Fruit fly (Drosophila melanogaster) whole organism, embryonic: ENCODE results near the gene CG33969.

Experiments used
- B-H1 ChIP-seq: fragments of 200-800 bp; sonication (Bioruptor generic); IDR thresholded peaks from 3 replicates; pipeline ENCODE4 v1.3.6; 2022; ENCODE audit warnings: missing biosample characterization, missing genetic modification characterization
- Bgb ChIP-seq: fragments of 200-800 bp; sonication (Bioruptor generic); IDR thresholded peaks from 2 replicates; pipeline ENCODE4 v1.3.6; 2022; ENCODE audit warnings: missing biosample characterization, missing genetic modification characterization; ENCODE audit not compliant: partially characterized antibody
- C15 ChIP-seq: fragments of 200-800 bp; sonication (Bioruptor generic); IDR thresholded peaks from 3 replicates; pipeline ENCODE4 v1.3.6; 2022; ENCODE audit warnings: missing biosample characterization, missing genetic modification characterization
- CG10654 ChIP-seq: fragments of 200-800 bp; sonication (Bioruptor generic); optimal IDR thresholded peaks from 2 replicates; lab custom pipeline; 2016; ENCODE audit warnings: missing biosample characterization, missing genetic modification characterization
- CG13624 ChIP-seq: fragments of 200-800 bp; sonication (Bioruptor generic); optimal IDR thresholded peaks from 2 replicates; lab custom pipeline; 2016; ENCODE audit warnings: missing biosample characterization, missing genetic modification characterization
- CG14710 ChIP-seq: fragments of 200-800 bp; sonication (Bioruptor generic); optimal IDR thresholded peaks from 3 replicates; lab custom pipeline; 2019; ENCODE audit warnings: missing biosample characterization, mild to moderate bottlenecking, missing genetic modification characterization, moderate library complexity
- CG17328 ChIP-seq: fragments of 200-800 bp; sonication (Bioruptor generic); IDR thresholded peaks from 2 replicates; pipeline ENCODE4 v1.3.6; 2022; ENCODE audit warnings: missing biosample characterization, missing genetic modification characterization
- CG17829 ChIP-seq: fragments of 200-800 bp; optimal IDR thresholded peaks from 2 replicates; lab custom pipeline; 2019; ENCODE audit warnings: missing biosample characterization, mild to moderate bottlenecking, missing genetic modification characterization, moderate library complexity
- CG3281 ChIP-seq: fragments of 200-800 bp; sonication (Bioruptor generic); optimal IDR thresholded peaks from 3 replicates; lab custom pipeline; 2017; ENCODE audit warnings: missing biosample characterization, mild to moderate bottlenecking, missing genetic modification characterization
- CG42726 ChIP-seq: fragments of 200-800 bp; sonication (Bioruptor generic); IDR thresholded peaks from 2 replicates; pipeline ENCODE4 v1.3.6; 2022; ENCODE audit warnings: missing biosample characterization, missing genetic modification characterization; ENCODE audit not compliant: partially characterized antibody
- CG6254 ChIP-seq: fragments of 200-800 bp; sonication (Bioruptor generic); optimal IDR thresholded peaks from 3 replicates; lab custom pipeline; 2017; ENCODE audit warnings: mild to moderate bottlenecking, missing biosample characterization, missing genetic modification reagents, missing genetic modification characterization
- CG6765 ChIP-seq: fragments of 200-800 bp; sonication (Bioruptor generic); optimal IDR thresholded peaks from 3 replicates; lab custom pipeline; 2017; ENCODE audit warnings: missing biosample characterization, mild to moderate bottlenecking, missing genetic modification characterization
- CG7556 ChIP-seq: fragments of 200-800 bp; sonication (Bioruptor generic); optimal IDR thresholded peaks from 2 replicates; lab custom pipeline; 2017; ENCODE audit warnings: missing biosample characterization, mild to moderate bottlenecking, missing genetic modification characterization
- CG8290 ChIP-seq, 3 experiments: fragments of 200-800 bp; sonication (Bioruptor generic); optimal IDR thresholded peaks; 2 replicates each; lab custom pipeline; 2016 to 2019; ENCODE audit warnings: missing biosample characterization in 3 of 3, missing genetic modification characterization in 3 of 3, mild to moderate bottlenecking in 2 of 3, moderate library complexity in 1 of 3
- CG8478 ChIP-seq: fragments of >200 bp; optimal IDR thresholded peaks from 2 replicates; lab custom pipeline; 2018
- Dbx ChIP-seq: fragments of 200-800 bp; sonication (Bioruptor generic); IDR thresholded peaks from 3 replicates; pipeline ENCODE4 v1.3.6; 2022; ENCODE audit warnings: missing biosample characterization, missing genetic modification characterization
- GATAe ChIP-seq: fragments of 200-800 bp; sonication (Bioruptor generic); conservative IDR thresholded peaks from 2 replicates; pipeline ENCODE4 v1.3.6; 2022; ENCODE audit warnings: missing biosample characterization, missing genetic modification characterization
- HLH3B ChIP-seq: fragments of 200-800 bp; sonication (Bioruptor generic); IDR thresholded peaks from 2 replicates; pipeline ENCODE4 v1.3.6; 2022; ENCODE audit warnings: missing biosample characterization, missing genetic modification characterization
- HLH4C ChIP-seq: fragments of 200-800 bp; sonication (Bioruptor generic); IDR thresholded peaks from 3 replicates; pipeline ENCODE4 v1.3.6; 2022; ENCODE audit warnings: missing biosample characterization, missing genetic modification characterization; ENCODE audit not compliant: partially characterized antibody
- Hand ChIP-seq: fragments of 200-800 bp; sonication (Bioruptor generic); optimal IDR thresholded peaks from 2 replicates; lab custom pipeline; 2017; ENCODE audit warnings: mild to moderate bottlenecking, missing biosample characterization, missing genetic modification reagents, missing genetic modification characterization
- Hr39 ChIP-seq: fragments of >200 bp; optimal IDR thresholded peaks from 2 replicates; lab custom pipeline; 2017
- Kr ChIP-seq: fragments of 200-800 bp; sonication (Bioruptor generic); optimal IDR thresholded peaks from 2 replicates; lab custom pipeline; 2017; ENCODE audit warnings: missing biosample characterization, mild to moderate bottlenecking, missing genetic modification characterization
- Lim3 ChIP-seq: fragments of 200-800 bp; sonication (Bioruptor generic); IDR thresholded peaks from 2 replicates; pipeline ENCODE4 v1.3.6; 2022; ENCODE audit warnings: missing biosample characterization, missing genetic modification characterization
- Mrtf ChIP-seq: fragments of 200-800 bp; sonication (Bioruptor generic); IDR thresholded peaks from 3 replicates; pipeline ENCODE4 v1.3.6; 2022; ENCODE audit warnings: missing biosample characterization, missing genetic modification characterization
- Neu2 ChIP-seq: fragments of 200-800 bp; sonication (Bioruptor generic); optimal IDR thresholded peaks from 3 replicates; lab custom pipeline; 2016; ENCODE audit warnings: missing biosample characterization, missing genetic modification characterization, borderline replicate concordance
- Rx ChIP-seq: fragments of 200-800 bp; sonication (Bioruptor generic); IDR thresholded peaks from 2 replicates; pipeline ENCODE4 v1.3.6; 2022; ENCODE audit warnings: missing biosample characterization, missing genetic modification characterization
- Trl ChIP-seq, 3 experiments: fragments of >200 bp in 2 of 3; fragments of 200-800 bp in 1 of 3; sonication (Bioruptor generic) in 1 of 3; optimal IDR thresholded peaks; 2 replicates in 1 of 3; 3 replicates in 2 of 3; lab custom pipeline; 2016 to 2017; ENCODE audit warnings: missing biosample characterization in 1 of 3, missing genetic modification characterization in 1 of 3
- Usf ChIP-seq: fragments of 200-800 bp; sonication (Bioruptor generic); optimal IDR thresholded peaks from 2 replicates; lab custom pipeline; 2017; ENCODE audit warnings: missing genotype, missing biosample characterization, missing genetic modification characterization
- ac ChIP-seq: fragments of 200-800 bp; sonication (Bioruptor generic); optimal IDR thresholded peaks from 3 replicates; lab custom pipeline; 2017; ENCODE audit warnings: missing biosample characterization, mild to moderate bottlenecking, missing genetic modification characterization
- ash1 ChIP-seq: fragments of 200-800 bp; sonication (Bioruptor generic); optimal IDR thresholded peaks from 2 replicates; lab custom pipeline; 2018; ENCODE audit warnings: missing biosample characterization, mild to moderate bottlenecking, missing genetic modification characterization
- chn ChIP-seq: fragments of 200-800 bp; sonication (Bioruptor generic); optimal IDR thresholded peaks from 2 replicates; lab custom pipeline; 2016; ENCODE audit warnings: missing biosample characterization, missing genetic modification characterization
- ci ChIP-seq: fragments of 200-800 bp; sonication (Bioruptor generic); IDR thresholded peaks from 3 replicates; pipeline ENCODE4 v1.3.6; 2022; ENCODE audit warnings: missing biosample characterization, missing genetic modification characterization
- eve ChIP-seq, 2 experiments: fragments of >200 bp; optimal IDR thresholded peaks; 2 replicates each; lab custom pipeline; 2017; ENCODE audit warnings: missing biosample characterization in 2 of 2, missing genetic modification characterization in 2 of 2
- fd3F ChIP-seq: fragments of 200-800 bp; sonication (Bioruptor generic); optimal IDR thresholded peaks from 2 replicates; lab custom pipeline; 2018; ENCODE audit warnings: missing biosample characterization, mild to moderate bottlenecking, missing genetic modification characterization, moderate library complexity
- h ChIP-seq: fragments of >200 bp; optimal IDR thresholded peaks from 2 replicates; lab custom pipeline; 2017
- hbn ChIP-seq: fragments of 200-800 bp; sonication (Bioruptor generic); IDR thresholded peaks from 2 replicates; pipeline ENCODE4 v1.3.6; 2022; ENCODE audit warnings: missing biosample characterization, missing genetic modification characterization; ENCODE audit not compliant: partially characterized antibody
- jigr1 ChIP-seq: fragments of 200-800 bp; sonication (Bioruptor generic); IDR thresholded peaks from 3 replicates; pipeline ENCODE4 v1.3.6; 2022; ENCODE audit warnings: missing biosample characterization, missing genetic modification characterization
- jing ChIP-seq: fragments of 200-800 bp; sonication (Bioruptor generic); optimal IDR thresholded peaks from 2 replicates; lab custom pipeline; 2018; ENCODE audit warnings: missing biosample characterization, mild to moderate bottlenecking, missing genetic modification characterization
- ken ChIP-seq: fragments of 200-800 bp; sonication (Bioruptor generic); IDR thresholded peaks from 3 replicates; pipeline ENCODE4 v1.3.6; 2022; ENCODE audit warnings: missing biosample characterization, missing genetic modification characterization
- klu ChIP-seq: fragments of 200-800 bp; sonication (Bioruptor generic); IDR thresholded peaks from 2 replicates; pipeline ENCODE4 v1.3.6; 2022; ENCODE audit warnings: missing biosample characterization, missing genetic modification characterization
- maf-S ChIP-seq: fragments of 200-800 bp; sonication (Bioruptor generic); optimal IDR thresholded peaks from 2 replicates; lab custom pipeline; 2016; ENCODE audit warnings: missing biosample characterization, missing genetic modification characterization
- mirr ChIP-seq: fragments of 200-800 bp; sonication (Bioruptor generic); optimal IDR thresholded peaks from 3 replicates; lab custom pipeline; 2018; ENCODE audit warnings: missing biosample characterization, mild to moderate bottlenecking, missing genetic modification characterization
- pan ChIP-seq, 4 experiments: fragments of >200 bp in 3 of 4; fragments of 200-800 bp in 1 of 4; sonication (Bioruptor generic) in 1 of 4; optimal IDR thresholded peaks in 3 of 4; IDR thresholded peaks in 1 of 4; 2 replicates each; pipeline versions ENCODE4 v1.3.6 to Lab custom; 2017 to 2022; ENCODE audit warnings: missing biosample characterization in 2 of 4, missing genetic modification characterization in 2 of 4, mixed read lengths in 1 of 4
- repo ChIP-seq: fragments of 200-800 bp; sonication (Bioruptor generic); optimal IDR thresholded peaks from 2 replicates; lab custom pipeline; 2016; ENCODE audit warnings: missing biosample characterization, missing genetic modification characterization
- run ChIP-seq: fragments of 200-800 bp; sonication (Bioruptor generic); optimal IDR thresholded peaks from 3 replicates; lab custom pipeline; 2018; ENCODE audit warnings: missing biosample characterization, mild to moderate bottlenecking, missing genetic modification characterization
- sens ChIP-seq: fragments of 200-800 bp; sonication (Bioruptor generic); peaks from one replicate; lab custom pipeline; 2016; ENCODE audit warnings: missing biosample characterization, missing genetic modification characterization
- sisA ChIP-seq: fragments of 200-800 bp; sonication (Bioruptor generic); IDR thresholded peaks from 2 replicates; pipeline ENCODE4 v1.3.6; 2022; ENCODE audit warnings: missing biosample characterization, missing genetic modification characterization
- slbo ChIP-seq: fragments of 200-800 bp; sonication (Bioruptor generic); IDR thresholded peaks from 2 replicates; pipeline ENCODE4 v1.3.6; 2022; ENCODE audit warnings: missing biosample characterization, missing genetic modification characterization
- slp2 ChIP-seq: fragments of 200-800 bp; sonication (Bioruptor generic); optimal IDR thresholded peaks from 2 replicates; lab custom pipeline; 2016; ENCODE audit warnings: missing biosample characterization, missing genetic modification characterization

CG33969 gene

dm6 chr3L:20347762-20348580 lies 45.4 kb downstream of the CG33969 start, which contains the start of the genes Rbbp5 and eRF1 (continued):
- TF ChIP-seq Hand (GFP tag; lab: Kevin White, UChicago): peak; percentile 5
- TF ChIP-seq Rx (GFP tag; lab: Robert Waterston, UW): peak; percentile 56; the same call in 1 of the 2 replicates
- TF ChIP-seq Trl (optimal IDR thresholded peaks at IDR 0.05; lab: Kevin White, UChicago): no peak
- peak; percentile 57 for TF ChIP-seq Trl (GFP tag; optimal IDR thresholded peaks at IDR 0.05; lab: Kevin White, UChicago)
- TF ChIP-seq HLH3B (GFP tag; lab: Robert Waterston, UW): peak; percentile 65; the same call in 1 of the 2 replicates
- TF ChIP-seq slp2 (GFP tag; lab: Kevin White, UChicago): peak; percentile 27
- TF ChIP-seq CG8290 (GFP tag; optimal IDR thresholded peaks at IDR 0.05; lab: Kevin White, UChicago): peak; percentile 83
- peak; percentile 9 to 63 for TF ChIP-seq CG8290 (tag; optimal IDR thresholded peaks at IDR 0.05; lab: Kevin White, UChicago)
- peak; percentile 59 for TF ChIP-seq maf-S (GFP tag; lab: Kevin White, UChicago)
- peak; percentile 85 for TF ChIP-seq sens (GFP tag; lab: Kevin White, UChicago)
- TF ChIP-seq CG42726: peak; percentile 93
- TF ChIP-seq CG3281 (GFP tag; lab: Kevin White, UChicago): peak; percentile 30
- TF ChIP-seq HLH4C (GFP tag; lab: Robert Waterston, UW): peak; percentile 86
- TF ChIP-seq sisA (GFP tag; lab: Robert Waterston, UW): no peak; the same call in 1 of the 2 replicates
- no peak for TF ChIP-seq CG8478 (lab: Kevin White, UChicago)
- TF ChIP-seq h (lab: Kevin White, UChicago): no peak
- no peak for TF ChIP-seq Kr (GFP tag; lab: Kevin White, UChicago)
- TF ChIP-seq eve (GFP tag; optimal IDR thresholded peaks at IDR 0.05; lab: Kevin White, UChicago): no peak
- TF ChIP-seq Bgb (GFP tag; lab: Robert Waterston, UW): peak; percentile 90
- TF ChIP-seq CG17328: peak; percentile 75
- TF ChIP-seq CG10654: peak; percentile 73
- no peak for TF ChIP-seq ci (GFP tag; lab: Robert Waterston, UW)
- TF ChIP-seq CG13624 (GFP tag; lab: Kevin White, UChicago): peak; percentile 68
- no peak; the same call in 1 of the 2 replicates for TF ChIP-seq slbo (GFP tag; lab: Robert Waterston, UW)
- TF ChIP-seq CG7556 (GFP tag; lab: Kevin White, UChicago): peak; percentile 75
- TF ChIP-seq Mrtf (GFP tag; lab: Robert Waterston, UW): no peak
- TF ChIP-seq Hr39: no peak
- no peak for TF ChIP-seq ac (GFP tag; lab: Kevin White, UChicago)
- TF ChIP-seq jing (GFP tag; lab: Kevin White, UChicago): no peak
- TF ChIP-seq mirr (GFP tag; lab: Kevin White, UChicago): no peak
- no peak for TF ChIP-seq jigr1 (GFP tag; lab: Robert Waterston, UW)
- TF ChIP-seq hbn: peak; percentile 79
- no peak for TF ChIP-seq Lim3 (GFP tag; lab: Robert Waterston, UW)
- peak; percentile 79 for TF ChIP-seq CG17829 (tag; lab: Kevin White, UChicago)
- peak; percentile 93 for TF ChIP-seq Dbx (GFP tag; lab: Robert Waterston, UW)
- no peak for TF ChIP-seq repo (GFP tag; lab: Kevin White, UChicago)
- peak; percentile 63; the same call in 2 of the 3 replicates for TF ChIP-seq B-H1 (GFP tag; lab: Robert Waterston, UW)
- TF ChIP-seq ken (GFP tag; lab: Robert Waterston, UW): no peak; the same call in 2 of the 3 replicates
- TF ChIP-seq CG6765 (GFP tag; lab: Kevin White, UChicago): no peak
- TF ChIP-seq pan (optimal IDR thresholded peaks at IDR 0.05; lab: Kevin White, UChicago): no peak
- peak in 1 of 2 experiments; percentile 74 for TF ChIP-seq pan (GFP tag; optimal IDR thresholded peaks at IDR 0.05 in 1 of 2, IDR thresholded peaks at IDR 0.05 in 1 of 2)
- TF ChIP-seq Usf (GFP tag; lab: Kevin White, UChicago): no peak
- peak; percentile 86 for TF ChIP-seq CG14710 (tag; lab: Kevin White, UChicago)
- no peak for TF ChIP-seq ash1 (GFP tag; lab: Kevin White, UChicago)
- TF ChIP-seq klu: no peak; the same call in 1 of the 2 replicates
- TF ChIP-seq run: no peak
- peak; percentile 57 for TF ChIP-seq fd3F (GFP tag; lab: Kevin White, UChicago)
- TF ChIP-seq Neu2 (GFP tag; lab: Kevin White, UChicago): no peak
- TF ChIP-seq C15 (GFP tag; lab: Robert Waterston, UW): peak; percentile 66; the same call in 1 of the 3 replicates
- peak; percentile 71 for TF ChIP-seq chn
- TF ChIP-seq GATAe: peak; percentile 50; the same call in 1 of the 2 replicates
- peak; percentile 26 for TF ChIP-seq CG6254
